Worm (Caenorhabditis elegans) whole organism, young adult: Measurements from ENCODE around the gene Y32F6A.5.

Experiments used
- B0019.2 ChIP-seq: fragments of 200-800 bp; sonication (Bioruptor generic); conservative IDR thresholded peaks from 2 replicates; pipeline ENCODE4 v1.3.6; 2022; ENCODE audit warnings: missing genetic modification reagents, missing genetic modification characterization, missing compliant biosample characterization
- B0336.3 ChIP-seq: fragments of 200-800 bp; sonication (Bioruptor generic); IDR thresholded peaks from 2 replicates; pipeline ENCODE4 v1.3.6; 2022; ENCODE audit warnings: missing genetic modification characterization, missing compliant biosample characterization
- F10E7.11 ChIP-seq: sonication (generic microtip); optimal IDR thresholded peaks from 2 replicates; lab custom pipeline; 2017; ENCODE audit warnings: mild to moderate bottlenecking, missing genetic modification characterization, moderate library complexity, missing compliant biosample characterization
- F33H1.4 ChIP-seq: fragments of 200-800 bp; sonication (Bioruptor generic); IDR thresholded peaks from 2 replicates; pipeline ENCODE4 v1.3.6; 2022; ENCODE audit warnings: missing genetic modification reagents, missing genetic modification characterization, missing compliant biosample characterization
- F39B2.1 ChIP-seq: fragments of 200-800 bp; sonication (Bioruptor generic); IDR thresholded peaks from 2 replicates; pipeline ENCODE4 v1.3.6; 2022; ENCODE audit warnings: missing genetic modification reagents, missing genetic modification characterization, missing compliant biosample characterization
- F52B5.7 ChIP-seq: sonication (generic microtip); optimal IDR thresholded peaks from 2 replicates; lab custom pipeline; 2016; ENCODE audit warnings: mild to moderate bottlenecking, missing genetic modification characterization, missing compliant biosample characterization
- F57C9.4 ChIP-seq: sonication (generic microtip); optimal IDR thresholded peaks from 2 replicates; lab custom pipeline; 2017; ENCODE audit warnings: mild to moderate bottlenecking, missing genetic modification characterization, missing compliant biosample characterization
- Y67H2A.10 ChIP-seq: fragments of 200-800 bp; sonication (Bioruptor generic); conservative IDR thresholded peaks from 2 replicates; pipeline ENCODE4 v1.3.6; 2022; ENCODE audit warnings: missing genetic modification reagents, missing genetic modification characterization, missing compliant biosample characterization
- Y79H2A.3 ChIP-seq: fragments of 200-800 bp; sonication (Bioruptor generic); conservative IDR thresholded peaks from 2 replicates; pipeline ENCODE4 v1.3.6; 2022; ENCODE audit warnings: missing genetic modification reagents, missing genetic modification characterization, missing compliant biosample characterization
- akir-1 ChIP-seq: fragments of 200-800 bp; sonication (Bioruptor generic); optimal IDR thresholded peaks from 2 replicates; lab custom pipeline; 2018; ENCODE audit warnings: mild to moderate bottlenecking, missing genetic modification characterization, moderate library complexity, missing compliant biosample characterization
- ama-1 ChIP-seq, 3 experiments: fragments of 150-350 bp in 1 of 3; sonication (generic microtip) in 2 of 3; optimal IDR thresholded peaks; 2 replicates each; lab custom pipeline; 2014 to 2018; ENCODE audit warnings: missing biosample characterization in 2 of 3, missing genetic modification characterization in 2 of 3, missing genetic modification reagents in 2 of 3
- athp-1 ChIP-seq: sonication (generic microtip); optimal IDR thresholded peaks from 2 replicates; lab custom pipeline; 2017; ENCODE audit warnings: mild to moderate bottlenecking, missing genetic modification characterization, missing compliant biosample characterization
- attf-3 ChIP-seq: fragments of 200-800 bp; sonication (Bioruptor generic); conservative IDR thresholded peaks from 2 replicates; pipeline ENCODE4 v1.3.6; 2022; ENCODE audit warnings: missing genetic modification reagents, missing genetic modification characterization, missing compliant biosample characterization
- attf-5 ChIP-seq: fragments of 200-800 bp; sonication (Bioruptor generic); optimal IDR thresholded peaks from 2 replicates; lab custom pipeline; 2018; ENCODE audit warnings: mild to moderate bottlenecking, missing genetic modification characterization, missing compliant biosample characterization
- cebp-1 ChIP-seq, 2 experiments: fragments of 200-800 bp in 1 of 2; sonication (Bioruptor generic) in 1 of 2; sonication (generic microtip) in 1 of 2; IDR thresholded peaks in 1 of 2; optimal IDR thresholded peaks in 1 of 2; 2 replicates each; pipeline versions ENCODE4 v1.3.6 to Lab custom; 2017 to 2022; ENCODE audit warnings: missing compliant biosample characterization in 2 of 2, missing genetic modification characterization in 2 of 2, mild to moderate bottlenecking in 1 of 2, missing genetic modification reagents in 1 of 2, moderate library complexity in 1 of 2
- cebp-2 ChIP-seq: fragments of 200-800 bp; sonication (Bioruptor generic); IDR thresholded peaks from 2 replicates; pipeline ENCODE4 v1.3.6; 2022; ENCODE audit warnings: missing genetic modification characterization, missing compliant biosample characterization
- ceh-58 ChIP-seq: fragments of 200-800 bp; sonication (Bioruptor generic); IDR thresholded peaks from 2 replicates; pipeline ENCODE4 v1.3.6; 2022; ENCODE audit warnings: missing genetic modification characterization, missing compliant biosample characterization
- ceh-79 ChIP-seq: sonication (generic microtip); optimal IDR thresholded peaks from 2 replicates; lab custom pipeline; 2017; ENCODE audit warnings: mild to moderate bottlenecking, missing genetic modification characterization, missing compliant biosample characterization
- ceh-91 ChIP-seq: fragments of 200-800 bp; sonication (Bioruptor generic); IDR thresholded peaks from 2 replicates; pipeline ENCODE4 v1.3.6; 2022; ENCODE audit warnings: missing genetic modification reagents, missing genetic modification characterization, missing compliant biosample characterization
- dpl-1 ChIP-seq: fragments of 150-350 bp; optimal IDR thresholded peaks from 2 replicates; lab custom pipeline; 2014; ENCODE audit warnings: missing biosample characterization, missing genetic modification reagents, missing genetic modification characterization
- efl-1 ChIP-seq: fragments of 150-350 bp; optimal IDR thresholded peaks from 2 replicates; lab custom pipeline; 2014; ENCODE audit warnings: missing biosample characterization, missing genetic modification reagents, missing genetic modification characterization
- egl-44 ChIP-seq: fragments of 200-800 bp; sonication (Bioruptor generic); IDR thresholded peaks from 2 replicates; pipeline ENCODE4 v1.3.6; 2022; ENCODE audit warnings: missing genetic modification reagents, missing genetic modification characterization, missing compliant biosample characterization
- egrh-3 ChIP-seq: fragments of 200-800 bp; sonication (Bioruptor generic); IDR thresholded peaks from 2 replicates; pipeline ENCODE4 v1.3.6; 2022; ENCODE audit warnings: missing genetic modification reagents, missing genetic modification characterization, missing compliant biosample characterization
- ekl-4 ChIP-seq: fragments of 200-800 bp; sonication (Bioruptor generic); IDR thresholded peaks from 2 replicates; pipeline ENCODE4 v1.3.6; 2022; ENCODE audit warnings: missing genetic modification reagents, missing genetic modification characterization, missing compliant biosample characterization
- gei-17 ChIP-seq: fragments of 200-800 bp; sonication (Bioruptor generic); optimal IDR thresholded peaks from 2 replicates; lab custom pipeline; 2018; ENCODE audit warnings: mild to moderate bottlenecking, missing genetic modification characterization, missing compliant biosample characterization
- hmg-1.2 ChIP-seq: fragments of 200-800 bp; sonication (Bioruptor generic); IDR thresholded peaks from 2 replicates; pipeline ENCODE4 v1.3.6; 2022; ENCODE audit warnings: missing genetic modification reagents, missing genetic modification characterization, missing compliant biosample characterization
- hsf-1 ChIP-seq: fragments of 200-800 bp; sonication (Bioruptor generic); IDR thresholded peaks from 2 replicates; pipeline ENCODE4 v1.3.6; 2022; ENCODE audit warnings: missing genetic modification reagents, missing genetic modification characterization, missing compliant biosample characterization
- lin-35 ChIP-seq, 3 experiments: fragments of 150-350 bp in 2 of 3; sonication (generic microtip) in 1 of 3; optimal IDR thresholded peaks; 2 replicates each; lab custom pipeline; 2014 to 2018; ENCODE audit warnings: missing biosample characterization in 3 of 3, missing genetic modification characterization in 3 of 3, missing genetic modification reagents in 3 of 3
- lsl-1 ChIP-seq: fragments of 200-800 bp; sonication (Bioruptor generic); optimal IDR thresholded peaks from 2 replicates; lab custom pipeline; 2018; ENCODE audit warnings: mild to moderate bottlenecking, missing genetic modification characterization, moderate library complexity, missing compliant biosample characterization
- madf-10 ChIP-seq: sonication (generic microtip); optimal IDR thresholded peaks from 2 replicates; lab custom pipeline; 2016; ENCODE audit warnings: mild to moderate bottlenecking, missing genetic modification characterization, missing compliant biosample characterization
- mcd-1 ChIP-seq: fragments of 200-800 bp; sonication (Bioruptor generic); IDR thresholded peaks from 2 replicates; pipeline ENCODE4 v1.3.6; 2022; ENCODE audit warnings: missing genetic modification reagents, missing genetic modification characterization, missing compliant biosample characterization
- mel-28 ChIP-seq: sonication (generic microtip); optimal IDR thresholded peaks from 2 replicates; lab custom pipeline; 2016; ENCODE audit warnings: borderline replicate concordance, mild to moderate bottlenecking, missing genetic modification characterization, missing compliant biosample characterization
- mes-4 ChIP-seq: sonication (generic microtip); optimal IDR thresholded peaks from 2 replicates; lab custom pipeline; 2016; ENCODE audit warnings: missing genotype, missing genetic modification characterization, missing compliant biosample characterization
- mxl-1 ChIP-seq: sonication (generic microtip); optimal IDR thresholded peaks from 2 replicates; lab custom pipeline; 2016; ENCODE audit warnings: missing genetic modification characterization, missing compliant biosample characterization
- nfya-2 ChIP-seq: fragments of 200-800 bp; sonication (Bioruptor generic); IDR thresholded peaks from 2 replicates; pipeline ENCODE4 v1.3.6; 2022; ENCODE audit warnings: missing genetic modification reagents, missing genetic modification characterization, missing compliant biosample characterization
- repo-1 ChIP-seq: sonication (generic microtip); optimal IDR thresholded peaks from 2 replicates; lab custom pipeline; 2017; ENCODE audit warnings: mild to moderate bottlenecking, missing genetic modification characterization, missing compliant biosample characterization
- snpc-1.3 ChIP-seq: sonication (generic microtip); optimal IDR thresholded peaks from 2 replicates; lab custom pipeline; 2017; ENCODE audit warnings: missing genetic modification characterization, mild to moderate bottlenecking, missing compliant biosample characterization, antibody characterized with exemption, moderate library complexity, missing genotype, missing genetic modification reagents; ENCODE audit not compliant: insufficient read depth
- snpc-3.4 ChIP-seq: sonication (generic microtip); optimal IDR thresholded peaks from 2 replicates; lab custom pipeline; 2017; ENCODE audit warnings: missing genetic modification characterization, mild to moderate bottlenecking, missing compliant biosample characterization, antibody characterized with exemption, moderate library complexity, missing genotype, missing genetic modification reagents
- somi-1 ChIP-seq: fragments of 200-800 bp; sonication (Bioruptor generic); optimal IDR thresholded peaks from 2 replicates; lab custom pipeline; 2018; ENCODE audit warnings: mild to moderate bottlenecking, missing genetic modification characterization, missing compliant biosample characterization
- sptf-2 ChIP-seq: fragments of 200-800 bp; sonication (Bioruptor generic); optimal IDR thresholded peaks from 2 replicates; lab custom pipeline; 2018; ENCODE audit warnings: mild to moderate bottlenecking, missing genetic modification characterization, missing compliant biosample characterization
- unc-130 ChIP-seq: sonication (generic microtip); optimal IDR thresholded peaks from 2 replicates; lab custom pipeline; 2016; ENCODE audit warnings: missing genetic modification reagents, missing genetic modification characterization, missing compliant biosample characterization
- unc-62 ChIP-seq: fragments of 150-350 bp; optimal IDR thresholded peaks from 2 replicates; lab custom pipeline; 2014; ENCODE audit warnings: missing biosample characterization, missing genetic modification reagents, missing genetic modification characterization
- zim-3 ChIP-seq: sonication (generic microtip); optimal IDR thresholded peaks from 2 replicates; lab custom pipeline; 2017; ENCODE audit warnings: mild to moderate bottlenecking, missing genetic modification characterization, moderate library complexity, missing compliant biosample characterization
- ztf-25 ChIP-seq: fragments of 200-800 bp; sonication (Bioruptor generic); IDR thresholded peaks from 2 replicates; pipeline ENCODE4 v1.3.6; 2022; ENCODE audit warnings: missing genetic modification reagents, missing genetic modification characterization, missing compliant biosample characterization
- ztf-3 ChIP-seq: fragments of 200-800 bp; sonication (Bioruptor generic); optimal IDR thresholded peaks from 2 replicates; lab custom pipeline; 2018; ENCODE audit warnings: mild to moderate bottlenecking, missing genetic modification characterization, missing compliant biosample characterization

Y32F6A.5 gene

DNA sequence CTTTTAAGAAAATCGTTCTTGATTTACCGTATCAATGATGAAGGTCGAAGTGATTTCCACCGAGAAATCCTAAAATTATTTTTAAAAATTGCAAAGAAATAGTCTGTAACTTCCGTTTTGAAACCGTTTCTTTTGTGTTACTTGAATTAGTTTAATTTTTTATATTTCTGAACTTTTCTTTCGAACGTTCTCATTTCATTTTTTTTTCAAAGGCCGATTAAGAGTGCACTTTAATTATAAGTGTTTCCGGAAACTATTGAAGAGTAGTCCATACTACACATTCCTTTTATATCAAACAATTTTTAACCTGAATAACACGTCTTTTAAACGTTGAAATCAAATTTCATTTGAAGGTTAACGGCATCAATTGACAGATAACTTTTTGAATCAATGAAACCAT is 14.3 kb upstream of the Y32F6A.5 start:
- TF ChIP-seq nfya-2 (GFP tag; lab: Robert Waterston, UW): no peak
- TF ChIP-seq B0019.2 (GFP tag; lab: Robert Waterston, UW): no peak
- no peak for TF ChIP-seq gei-17
- no peak for TF ChIP-seq attf-3 (GFP tag; lab: Robert Waterston, UW)
- no peak for TF ChIP-seq F33H1.4 (GFP tag; lab: Robert Waterston, UW)
- no peak for TF ChIP-seq zim-3 (tag; lab: Kevin White, UChicago)
- no peak for TF ChIP-seq dpl-1
- TF ChIP-seq mel-28: no peak
- no peak for TF ChIP-seq F39B2.1 (GFP tag; lab: Robert Waterston, UW)
- TF ChIP-seq mes-4 (tag; lab: Kevin White, UChicago): no peak

DNA sequence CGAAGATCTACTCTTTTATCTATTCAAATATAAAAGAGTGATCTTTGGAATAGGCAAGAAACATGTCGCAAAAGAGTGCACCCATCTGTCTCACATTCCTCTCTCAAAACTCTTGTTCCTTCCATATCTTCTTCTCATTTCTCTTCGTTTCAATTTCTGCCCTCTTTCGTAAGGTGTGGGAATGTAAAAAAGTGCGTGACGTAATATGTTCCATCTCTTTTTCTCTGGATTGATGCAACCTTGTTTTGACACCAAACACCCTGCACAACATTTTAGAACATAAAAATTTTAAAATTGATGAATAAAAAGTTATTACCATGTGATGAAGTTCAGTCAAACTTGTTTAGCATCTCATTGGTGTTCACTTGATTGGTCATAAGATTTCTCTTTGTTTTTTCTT is 13.7 kb upstream of the Y32F6A.5 start:
- TF ChIP-seq athp-1 (tag; lab: Kevin White, UChicago) (no peak), lsl-1 (GFP tag; lab: Kevin White, UChicago) (no peak), cebp-1 (GFP tag; IDR thresholded peaks at IDR 0.05; lab: Robert Waterston, UW) (no peak), cebp-1 (tag; optimal IDR thresholded peaks at IDR 0.05; lab: Kevin White, UChicago) (peak; percentile 22), lin-35 (GFP tag; optimal IDR thresholded peaks at IDR 0.05; lab: Kevin White, UChicago) (peak in 1 of 3 experiments; percentile 14), ceh-79 (no peak)

DNA sequence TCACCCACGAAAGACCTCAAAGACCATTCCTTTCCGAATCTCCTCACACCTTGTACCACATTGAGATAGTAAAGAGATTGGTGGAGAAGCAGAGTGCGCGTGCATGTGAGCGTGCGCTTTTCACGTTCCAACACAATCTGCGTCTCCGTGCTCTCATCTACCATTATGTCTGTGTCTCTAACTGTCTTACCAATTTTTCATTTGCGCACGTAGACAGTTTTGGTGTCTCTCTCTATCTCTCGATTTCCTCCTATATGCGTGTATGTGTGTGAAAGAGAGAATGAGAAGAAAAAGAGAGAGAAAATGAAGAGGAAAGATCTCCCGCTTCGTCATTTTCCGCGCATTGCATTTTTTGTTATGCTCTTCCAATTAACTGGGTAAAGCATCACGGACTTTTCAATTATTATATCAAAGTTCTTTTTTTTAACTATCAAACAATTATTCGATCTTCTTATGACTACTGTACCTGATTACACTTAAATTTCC is 13.2 kb upstream of the Y32F6A.5 start:
- TF ChIP-seq Y79H2A.3 (no peak), madf-10 (tag; lab: Kevin White, UChicago) (peak; percentile 75), ceh-58 (GFP tag; lab: Robert Waterston, UW) (no peak), ztf-3 (GFP tag; lab: Kevin White, UChicago) (peak; percentile 8), ceh-79 (no peak), mxl-1 (no peak), zim-3 (tag; lab: Kevin White, UChicago) (no peak), akir-1 (GFP tag; lab: Kevin White, UChicago) (peak; percentile 8), sptf-2 (GFP tag; lab: Kevin White, UChicago) (no peak), B0336.3 (GFP tag; lab: Robert Waterston, UW) (peak; percentile 81), ztf-25 (no peak), hsf-1 (GFP tag; lab: Robert Waterston, UW) (no peak), snpc-1.3 (no peak), cebp-2 (GFP tag; lab: Robert Waterston, UW) (no peak), unc-62 (GFP tag; lab: Kevin White, UChicago) (peak; percentile 9), egl-44 (GFP tag; lab: Robert Waterston, UW) (no peak), F57C9.4 (tag; lab: Kevin White, UChicago) (no peak), F52B5.7 (tag; lab: Kevin White, UChicago) (peak; percentile 17), snpc-3.4 (tag; lab: Kevin White, UChicago) (no peak), attf-5 (GFP tag; lab: Kevin White, UChicago) (peak; percentile 89), Y67H2A.10 (GFP tag; lab: Robert Waterston, UW) (0 out of 2 replicates have a peak, but pooled peaks have one; percentile 39), efl-1 (GFP tag; lab: Kevin White, UChicago) (no peak), nfya-2 (GFP tag; lab: Robert Waterston, UW) (no peak), lsl-1 (GFP tag; lab: Kevin White, UChicago) (no peak), ekl-4 (GFP tag; lab: Robert Waterston, UW) (0 out of 2 replicates have a peak, but pooled peaks have one; percentile 46), mcd-1 (GFP tag; lab: Robert Waterston, UW) (peak; percentile 67; the same call in 1 of the 2 replicates), F10E7.11 (no peak), unc-130 (GFP tag; lab: Kevin White, UChicago) (no peak), hmg-1.2 (GFP tag; lab: Robert Waterston, UW) (peak; percentile 85), ceh-91 (no peak), somi-1 (GFP tag; lab: Kevin White, UChicago) (peak; percentile 92), repo-1 (tag; lab: Kevin White, UChicago) (peak; percentile 23), ama-1 (optimal IDR thresholded peaks at IDR 0.05; lab: Kevin White, UChicago) (no peak), ama-1 (GFP tag; optimal IDR thresholded peaks at IDR 0.05; lab: Kevin White, UChicago) (no peak), mes-4 (tag; lab: Kevin White, UChicago) (no peak), egrh-3 (GFP tag; lab: Robert Waterston, UW) (no peak)
